Fruit fly (Drosophila melanogaster) whole organism, embryonic: ENCODE results near the gene TwdlE.

Experiments used
- Asciz ChIP-seq: fragments of 200-800 bp; sonication (Bioruptor generic); optimal IDR thresholded peaks from 2 replicates; lab custom pipeline; 2017; ENCODE audit warnings: missing biosample characterization, mild to moderate bottlenecking, missing genetic modification characterization, missing genetic modification reagents
- CG10209 ChIP-seq: fragments of 200-800 bp; sonication (Bioruptor generic); optimal IDR thresholded peaks from 3 replicates; lab custom pipeline; 2017; ENCODE audit warnings: missing biosample characterization, mild to moderate bottlenecking, missing genetic modification characterization, missing genetic modification reagents
- CG10267 ChIP-seq: fragments of 200-800 bp; sonication (Bioruptor generic); optimal IDR thresholded peaks from 2 replicates; lab custom pipeline; 2018; ENCODE audit warnings: missing biosample characterization, mild to moderate bottlenecking, missing genetic modification characterization, moderate library complexity
- CG11560 ChIP-seq: fragments of 200-800 bp; sonication (Bioruptor generic); IDR thresholded peaks from 3 replicates; pipeline ENCODE4 v1.3.6; 2022; ENCODE audit warnings: missing biosample characterization, missing genetic modification characterization
- CG11696 ChIP-seq: fragments of 200-800 bp; sonication (Bioruptor generic); IDR thresholded peaks from 2 replicates; pipeline ENCODE4 v1.3.6; 2022; ENCODE audit warnings: missing biosample characterization, missing genetic modification characterization
- CG12659 ChIP-seq: fragments of 200-800 bp; sonication (Bioruptor generic); optimal IDR thresholded peaks from 3 replicates; lab custom pipeline; 2017; ENCODE audit warnings: mild to moderate bottlenecking, missing biosample characterization, missing genetic modification reagents, missing genetic modification characterization
- CG14667 ChIP-seq: fragments of 200-800 bp; sonication (Bioruptor generic); IDR thresholded peaks from 2 replicates; pipeline ENCODE4 v1.3.6; 2022; ENCODE audit warnings: missing biosample characterization, missing genetic modification characterization
- CG15269 ChIP-seq: fragments of 200-800 bp; sonication (Bioruptor generic); optimal IDR thresholded peaks from 2 replicates; lab custom pipeline; 2018; ENCODE audit warnings: missing biosample characterization, mild to moderate bottlenecking, missing genetic modification characterization, moderate library complexity
- CG15514 ChIP-seq: fragments of 200-800 bp; sonication (Bioruptor generic); optimal IDR thresholded peaks from 3 replicates; lab custom pipeline; 2017; ENCODE audit warnings: missing biosample characterization, missing genetic modification characterization, mild to moderate bottlenecking, moderate library complexity, missing genetic modification reagents
- CG1603 ChIP-seq: fragments of 200-800 bp; sonication (Bioruptor generic); optimal IDR thresholded peaks from 2 replicates; lab custom pipeline; 2019; ENCODE audit warnings: missing biosample characterization, mild to moderate bottlenecking, missing genetic modification characterization, moderate library complexity
- CG17359 ChIP-seq: fragments of 200-800 bp; sonication (Bioruptor generic); optimal IDR thresholded peaks from 3 replicates; lab custom pipeline; 2018; ENCODE audit warnings: missing biosample characterization, mild to moderate bottlenecking, missing genetic modification characterization, moderate library complexity
- CG17612 ChIP-seq: fragments of 200-800 bp; sonication (Bioruptor generic); IDR thresholded peaks from 2 replicates; pipeline ENCODE4 v1.3.6; 2022; ENCODE audit warnings: missing biosample characterization, missing genetic modification characterization
- CG1792 ChIP-seq: fragments of 200-800 bp; sonication (Bioruptor generic); optimal IDR thresholded peaks from 2 replicates; lab custom pipeline; 2016; ENCODE audit warnings: missing biosample characterization, missing genetic modification characterization
- CG30020 ChIP-seq: fragments of 200-800 bp; optimal IDR thresholded peaks from 2 replicates; lab custom pipeline; 2019; ENCODE audit warnings: missing biosample characterization, mild to moderate bottlenecking, missing genetic modification characterization, moderate library complexity
- CG30403 ChIP-seq: fragments of 200-800 bp; sonication (Bioruptor generic); optimal IDR thresholded peaks from 3 replicates; lab custom pipeline; 2016; ENCODE audit warnings: missing biosample characterization, missing genetic modification characterization
- CG33557 ChIP-seq: fragments of 200-800 bp; sonication (Bioruptor generic); optimal IDR thresholded peaks from 2 replicates; lab custom pipeline; 2019; ENCODE audit warnings: missing biosample characterization, mild to moderate bottlenecking, missing genetic modification characterization, moderate library complexity
- CG3838 ChIP-seq: fragments of 200-800 bp; sonication (Bioruptor generic); optimal IDR thresholded peaks from 3 replicates; lab custom pipeline; 2016; ENCODE audit warnings: missing biosample characterization, missing genetic modification characterization
- CG6272 ChIP-seq: fragments of 200-800 bp; sonication (Bioruptor generic); IDR thresholded peaks from 2 replicates; pipeline ENCODE4 v1.3.6; 2022; ENCODE audit warnings: missing biosample characterization, missing genetic modification characterization
- CG8290 ChIP-seq, 3 experiments: fragments of 200-800 bp; sonication (Bioruptor generic); optimal IDR thresholded peaks; 2 replicates each; lab custom pipeline; 2016 to 2019; ENCODE audit warnings: missing biosample characterization in 3 of 3, missing genetic modification characterization in 3 of 3, mild to moderate bottlenecking in 2 of 3, moderate library complexity in 1 of 3
- CkIIα-i1 ChIP-seq: fragments of 200-800 bp; sonication (Bioruptor generic); IDR thresholded peaks from 2 replicates; pipeline ENCODE4 v1.3.6; 2022; ENCODE audit warnings: missing biosample characterization, missing genetic modification characterization
- Hand ChIP-seq: fragments of 200-800 bp; sonication (Bioruptor generic); optimal IDR thresholded peaks from 2 replicates; lab custom pipeline; 2017; ENCODE audit warnings: mild to moderate bottlenecking, missing biosample characterization, missing genetic modification reagents, missing genetic modification characterization
- Med ChIP-seq: fragments of 200-800 bp; sonication (Bioruptor generic); peaks from one replicate; lab custom pipeline; 2016; ENCODE audit warnings: missing biosample characterization, missing genetic modification characterization, mild to moderate bottlenecking, inconsistent platforms, moderate library complexity
- Mrtf ChIP-seq: fragments of 200-800 bp; sonication (Bioruptor generic); IDR thresholded peaks from 3 replicates; pipeline ENCODE4 v1.3.6; 2022; ENCODE audit warnings: missing biosample characterization, missing genetic modification characterization
- Neu2 ChIP-seq: fragments of 200-800 bp; sonication (Bioruptor generic); optimal IDR thresholded peaks from 3 replicates; lab custom pipeline; 2016; ENCODE audit warnings: missing biosample characterization, missing genetic modification characterization, borderline replicate concordance
- Nf-YB ChIP-seq: fragments of 200-800 bp; sonication (Bioruptor generic); optimal IDR thresholded peaks from 3 replicates; lab custom pipeline; 2019; ENCODE audit warnings: missing biosample characterization, mild to moderate bottlenecking, missing genetic modification characterization, moderate library complexity
- Nf-YC ChIP-seq: fragments of 200-800 bp; optimal IDR thresholded peaks from 3 replicates; lab custom pipeline; 2019; ENCODE audit warnings: missing biosample characterization, mild to moderate bottlenecking, missing genetic modification characterization, moderate library complexity
- Spps ChIP-seq: fragments of 200-800 bp; sonication (Bioruptor generic); optimal IDR thresholded peaks from 2 replicates; lab custom pipeline; 2018; ENCODE audit warnings: missing biosample characterization, mild to moderate bottlenecking, missing genetic modification characterization
- Sry-δ ChIP-seq: fragments of 200-800 bp; sonication (Bioruptor generic); optimal IDR thresholded peaks from 2 replicates; lab custom pipeline; 2016; ENCODE audit warnings: missing biosample characterization, missing genetic modification characterization
- Usf ChIP-seq: fragments of 200-800 bp; sonication (Bioruptor generic); optimal IDR thresholded peaks from 2 replicates; lab custom pipeline; 2017; ENCODE audit warnings: missing genotype, missing biosample characterization, missing genetic modification characterization
- abd-A ChIP-seq: fragments of 200-800 bp; sonication (Bioruptor generic); optimal IDR thresholded peaks from 3 replicates; lab custom pipeline; 2019; ENCODE audit warnings: missing biosample characterization, mild to moderate bottlenecking, missing genetic modification characterization, moderate library complexity
- btn ChIP-seq: fragments of 200-800 bp; sonication (Bioruptor generic); optimal IDR thresholded peaks from 2 replicates; lab custom pipeline; 2016; ENCODE audit warnings: missing biosample characterization, missing genetic modification characterization
- chif ChIP-seq, 2 experiments: fragments of 200-800 bp; sonication (Bioruptor generic); optimal IDR thresholded peaks; 3 replicates each; lab custom pipeline; 2016; ENCODE audit warnings: missing biosample characterization in 2 of 2, missing genetic modification characterization in 2 of 2
- crol ChIP-seq: fragments of 200-800 bp; sonication (Bioruptor generic); IDR thresholded peaks from 2 replicates; pipeline ENCODE4 v1.3.6; 2022; ENCODE audit warnings: missing biosample characterization, missing genetic modification characterization
- da ChIP-seq: fragments of 200-800 bp; sonication (Bioruptor generic); optimal IDR thresholded peaks from 2 replicates; lab custom pipeline; 2016; ENCODE audit warnings: missing biosample characterization, missing genetic modification characterization
- dmrt99B ChIP-seq: fragments of 200-800 bp; sonication (Bioruptor generic); optimal IDR thresholded peaks from 2 replicates; lab custom pipeline; 2018; ENCODE audit warnings: missing biosample characterization, mild to moderate bottlenecking, missing genetic modification characterization, moderate library complexity
- gce ChIP-seq: fragments of 200-800 bp; sonication (Bioruptor generic); IDR thresholded peaks from 3 replicates; pipeline ENCODE4 v1.3.6; 2022; ENCODE audit warnings: missing biosample characterization, missing genetic modification characterization
- h ChIP-seq: fragments of >200 bp; optimal IDR thresholded peaks from 2 replicates; lab custom pipeline; 2017
- hbn ChIP-seq: fragments of 200-800 bp; sonication (Bioruptor generic); IDR thresholded peaks from 2 replicates; pipeline ENCODE4 v1.3.6; 2022; ENCODE audit warnings: missing biosample characterization, missing genetic modification characterization; ENCODE audit not compliant: partially characterized antibody
- hkb ChIP-seq, 2 experiments: fragments of 200-800 bp in 1 of 2; fragments of >200 bp in 1 of 2; sonication (Bioruptor generic) in 1 of 2; IDR thresholded peaks in 1 of 2; optimal IDR thresholded peaks in 1 of 2; 2 replicates each; pipeline versions ENCODE4 v1.3.6 to Lab custom; 2017 to 2022; ENCODE audit warnings: missing biosample characterization in 1 of 2, missing genetic modification characterization in 1 of 2
- klu ChIP-seq: fragments of 200-800 bp; sonication (Bioruptor generic); IDR thresholded peaks from 2 replicates; pipeline ENCODE4 v1.3.6; 2022; ENCODE audit warnings: missing biosample characterization, missing genetic modification characterization
- lbe ChIP-seq: fragments of 200-800 bp; sonication (Bioruptor generic); optimal IDR thresholded peaks from 2 replicates; lab custom pipeline; 2016; ENCODE audit warnings: missing biosample characterization, mild to moderate bottlenecking, missing genetic modification characterization
- mirr ChIP-seq: fragments of 200-800 bp; sonication (Bioruptor generic); optimal IDR thresholded peaks from 3 replicates; lab custom pipeline; 2018; ENCODE audit warnings: missing biosample characterization, mild to moderate bottlenecking, missing genetic modification characterization
- pum ChIP-seq: fragments of 200-800 bp; sonication (Bioruptor generic); optimal IDR thresholded peaks from 2 replicates; lab custom pipeline; 2016; ENCODE audit warnings: missing biosample characterization, missing genetic modification characterization
- ro ChIP-seq: fragments of 200-800 bp; sonication (Bioruptor generic); IDR thresholded peaks from 2 replicates; pipeline ENCODE4 v1.3.6; 2022; ENCODE audit warnings: missing biosample characterization, missing genetic modification characterization
- sr ChIP-seq: fragments of 200-800 bp; sonication (Bioruptor generic); IDR thresholded peaks from 3 replicates; pipeline ENCODE4 v1.3.6; 2022; ENCODE audit warnings: missing biosample characterization, missing genetic modification characterization
- tin ChIP-seq: fragments of 200-800 bp; sonication (Bioruptor generic); optimal IDR thresholded peaks from 3 replicates; lab custom pipeline; 2016; ENCODE audit warnings: missing biosample characterization, missing genetic modification characterization
- tna ChIP-seq: fragments of 200-800 bp; sonication (Bioruptor generic); IDR thresholded peaks from 2 replicates; pipeline ENCODE4 v1.3.6; 2022; ENCODE audit warnings: missing biosample characterization, missing genetic modification characterization; ENCODE audit not compliant: partially characterized antibody
- twi ChIP-seq: fragments of 200-800 bp; optimal IDR thresholded peaks from 2 replicates; lab custom pipeline; 2019; ENCODE audit warnings: missing biosample characterization, mild to moderate bottlenecking, missing genetic modification characterization, moderate library complexity
- vvl ChIP-seq: fragments of 200-800 bp; sonication (Bioruptor generic); IDR thresholded peaks from 2 replicates; pipeline ENCODE4 v1.3.6; 2022; ENCODE audit warnings: missing biosample characterization, missing genetic modification characterization
- wdn ChIP-seq: fragments of 200-800 bp; sonication (Bioruptor generic); IDR thresholded peaks from 2 replicates; pipeline ENCODE4 v1.3.6; 2022; ENCODE audit warnings: missing biosample characterization, missing genetic modification characterization
- zfh2 ChIP-seq: fragments of 200-800 bp; sonication (Bioruptor generic); optimal IDR thresholded peaks from 2 replicates; lab custom pipeline; 2016; ENCODE audit warnings: missing biosample characterization, missing genetic modification characterization

The TwdlE gene

DNA sequence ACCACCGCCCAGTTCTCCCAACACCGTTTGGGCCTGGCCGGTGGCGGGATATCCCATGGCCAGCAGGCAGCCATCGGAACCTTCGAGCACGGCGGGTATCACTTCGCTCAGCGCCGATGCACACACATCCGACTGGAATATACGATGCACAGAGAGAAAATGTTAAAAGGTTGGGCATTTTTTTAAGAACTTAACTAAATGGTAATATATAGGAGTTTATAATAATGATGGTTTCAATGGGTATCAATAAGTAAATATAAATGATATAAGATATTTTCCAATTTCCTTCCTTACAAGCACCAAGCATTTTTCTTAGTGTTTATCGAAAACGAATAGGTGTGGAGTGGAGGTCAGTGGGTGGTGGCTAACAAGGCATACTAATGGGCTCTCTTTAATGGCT, 9.0 kb downstream of the TwdlE start (continued):
- TF ChIP-seq CG10209 (GFP tag; lab: Kevin White, UChicago), result no peak
- no peak for TF ChIP-seq pum (GFP tag; lab: Kevin White, UChicago)
- TF ChIP-seq CkIIα-i1 (GFP tag; lab: Robert Waterston, UW), result no peak
- TF ChIP-seq lbe (GFP tag; lab: Kevin White, UChicago), result no peak
- no peak for TF ChIP-seq abd-A (tag; lab: Kevin White, UChicago)
- no peak for TF ChIP-seq Sry-δ (GFP tag; lab: Kevin White, UChicago)
- TF ChIP-seq CG1792 (GFP tag; lab: Kevin White, UChicago), result no peak
- peak; percentile 64 for TF ChIP-seq dmrt99B (tag; lab: Kevin White, UChicago)
- no peak for TF ChIP-seq Usf (GFP tag; lab: Kevin White, UChicago)
- peak; percentile 7 for TF ChIP-seq tin (GFP tag; lab: Kevin White, UChicago)
- TF ChIP-seq CG3838 (GFP tag; lab: Kevin White, UChicago), result no peak
- no peak for TF ChIP-seq CG15514 (GFP tag; lab: Kevin White, UChicago)
- no peak for TF ChIP-seq CG30020 (tag; lab: Kevin White, UChicago)
- TF ChIP-seq hbn (GFP tag; lab: Robert Waterston, UW), result no peak
- no peak for TF ChIP-seq zfh2 (GFP tag; lab: Kevin White, UChicago)
- no peak for TF ChIP-seq btn (GFP tag; lab: Kevin White, UChicago)
- peak; percentile 29 for TF ChIP-seq CG10267 (tag; lab: Kevin White, UChicago)
- peak; percentile 34 for TF ChIP-seq CG30403 (GFP tag; lab: Kevin White, UChicago)
- TF ChIP-seq Spps (tag; lab: Kevin White, UChicago), result no peak
- TF ChIP-seq Neu2 (GFP tag; lab: Kevin White, UChicago), result no peak
- no peak for TF ChIP-seq crol (GFP tag; lab: Robert Waterston, UW)
- no peak for TF ChIP-seq sr
- TF ChIP-seq vvl, result peak; percentile 32; the same call in 1 of the 2 replicates
- peak; percentile 63 for TF ChIP-seq CG17359
- peak; percentile 24 for TF ChIP-seq CG1603 (tag; lab: Kevin White, UChicago)
- peak; percentile 35 for TF ChIP-seq CG15269 (tag; lab: Kevin White, UChicago)
- TF ChIP-seq CG14667 (GFP tag; lab: Robert Waterston, UW), result no peak
- no peak for TF ChIP-seq h (lab: Kevin White, UChicago)
- TF ChIP-seq Med (GFP tag; lab: Kevin White, UChicago), result peak; percentile 44
- TF ChIP-seq CG8290 (GFP tag; optimal IDR thresholded peaks at IDR 0.05; lab: Kevin White, UChicago), result no peak
- no peak for TF ChIP-seq CG8290 (tag; optimal IDR thresholded peaks at IDR 0.05; lab: Kevin White, UChicago)
- no peak for TF ChIP-seq klu (GFP tag; lab: Robert Waterston, UW)
- TF ChIP-seq Nf-YC (tag; lab: Kevin White, UChicago), result no peak
- no peak for TF ChIP-seq CG11696
- TF ChIP-seq CG33557 (GFP tag; lab: Kevin White, UChicago), result no peak
- no peak for TF ChIP-seq gce (GFP tag; lab: Robert Waterston, UW)
- no peak for TF ChIP-seq tna (GFP tag; lab: Robert Waterston, UW)
- TF ChIP-seq twi (tag; lab: Kevin White, UChicago), result no peak
- no peak for TF ChIP-seq ro
- TF ChIP-seq Asciz (GFP tag; lab: Kevin White, UChicago), result peak; percentile 4
- TF ChIP-seq CG12659, result no peak
- TF ChIP-seq mirr (GFP tag; lab: Kevin White, UChicago), result no peak
- TF ChIP-seq Hand (GFP tag; lab: Kevin White, UChicago), result no peak
- TF ChIP-seq CG6272, result no peak
- no peak for TF ChIP-seq hkb (optimal IDR thresholded peaks at IDR 0.05; lab: Kevin White, UChicago)
- TF ChIP-seq hkb (GFP tag; IDR thresholded peaks at IDR 0.05; lab: Robert Waterston, UW), result peak; percentile 38; the same call in 1 of the 2 replicates
- no peak for TF ChIP-seq da
- no peak for TF ChIP-seq wdn
- peak in 1 of 2 experiments; percentile 1 for TF ChIP-seq chif (GFP tag; optimal IDR thresholded peaks at IDR 0.05; lab: Kevin White, UChicago)
- no peak for TF ChIP-seq CG11560 (tag; lab: Robert Waterston, UW)
- no peak for TF ChIP-seq CG17612
- TF ChIP-seq Mrtf (GFP tag; lab: Robert Waterston, UW), result no peak
- TF ChIP-seq Nf-YB, result no peak
